Worm (Caenorhabditis elegans): ENCODE measurements around the gene mdl-1.

DNA sequence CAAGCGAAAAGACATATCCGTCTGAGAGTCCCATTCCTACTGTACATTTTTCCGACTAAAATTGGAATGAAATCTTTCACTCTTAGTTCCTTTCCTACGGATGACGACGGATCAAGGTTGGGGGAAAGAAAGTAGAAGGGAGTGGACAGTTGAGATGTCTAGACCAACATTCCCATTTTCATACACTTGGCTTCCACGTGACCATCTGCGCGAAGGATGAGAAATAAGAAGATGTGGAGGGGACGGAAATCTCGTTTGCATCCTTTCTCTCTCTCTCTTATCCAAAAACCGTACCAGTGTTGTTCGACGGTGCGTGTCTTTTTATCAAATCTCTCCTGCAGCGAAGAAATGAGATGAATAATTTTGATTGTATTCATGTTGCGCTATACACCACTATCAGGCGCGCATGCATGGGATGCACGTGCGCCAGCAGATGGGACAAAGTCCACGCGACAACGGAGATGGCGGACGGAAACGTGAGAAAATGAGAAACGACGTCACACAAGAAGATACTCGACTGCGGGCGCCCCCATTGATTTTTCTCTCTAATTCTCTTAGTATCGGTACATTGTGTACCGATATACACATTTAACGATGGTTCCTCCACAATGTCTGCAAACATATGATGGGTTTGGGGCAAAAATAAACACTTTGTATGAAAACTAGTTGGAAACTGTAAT is 4.7 kb upstream of the mdl-1 start:
- TF ChIP-seq ztf-23 (GFP tag; IDR thresholded peaks at IDR 0.05): no peak
- no peak for TF ChIP-seq flt-1 (GFP tag; IDR thresholded peaks at IDR 0.05)
- TF ChIP-seq ztf-29 (GFP tag; IDR thresholded peaks at IDR 0.05): no peak
- no peak for TF ChIP-seq tab-1 (GFP tag; IDR thresholded peaks at IDR 0.05)
- no peak for TF ChIP-seq med-1 (GFP tag; optimal IDR thresholded peaks at IDR 0.05; ENCODE audit: insufficient read depth)
- TF ChIP-seq ref-1 (GFP tag; conservative IDR thresholded peaks at IDR 0.05): no peak

All from whole organism, midembryonic.